Worm (Caenorhabditis elegans): ENCODE data around the gene F38C2.7.

Gene F38C2.7

DNA sequence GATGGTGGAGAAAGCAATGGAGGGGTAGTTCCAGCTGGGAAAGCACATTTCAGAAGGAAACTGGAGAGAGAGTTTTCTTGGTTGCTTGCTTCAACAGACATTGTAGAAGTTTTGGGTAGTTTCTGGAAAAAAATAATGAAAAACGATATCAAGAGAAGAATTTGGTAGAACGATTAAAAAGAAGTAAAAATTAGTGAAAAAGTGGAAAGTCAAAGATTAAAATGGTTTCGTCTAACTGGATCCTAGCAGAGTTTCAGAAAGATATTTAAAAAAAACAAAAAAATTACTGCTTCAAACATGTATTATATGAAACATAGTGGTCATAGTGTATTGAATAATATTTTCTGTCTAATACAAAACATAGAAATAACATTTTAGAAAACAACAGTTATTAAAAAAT, at the start of gene F38C2.7:
Gene F38C2.7, minus strand, starts transcription at position 101 of the 400 bp plus-strand sequence.
- TF ChIP-seq mxl-2 (GFP tag; conservative IDR thresholded peaks at IDR 0.05) (no peak), hlh-30 (tag; optimal IDR thresholded peaks at IDR 0.05; ENCODE audit: insufficient read depth) (no peak), ceh-62 (tag; optimal IDR thresholded peaks at IDR 0.05) (no peak), sdz-12 (GFP tag; optimal IDR thresholded peaks at IDR 0.05) (no peak), F10B5.3 (tag; optimal IDR thresholded peaks at IDR 0.05) (no peak), lin-15B (tag; optimal IDR thresholded peaks at IDR 0.05) (no peak), hmg-1.1 (GFP tag; IDR thresholded peaks at IDR 0.05) (no peak), lir-3 (tag; optimal IDR thresholded peaks at IDR 0.05) (no peak), unc-39 (tag; optimal IDR thresholded peaks at IDR 0.05) (no peak), nhr-28 (tag; optimal IDR thresholded peaks at IDR 0.05) (no peak), fkh-10 (GFP tag; optimal IDR thresholded peaks at IDR 0.05) (no peak), skn-1 (tag; optimal IDR thresholded peaks at IDR 0.05) (no peak), unc-130 (GFP tag; optimal IDR thresholded peaks at IDR 0.05) (no peak), nhr-76 (tag; optimal IDR thresholded peaks at IDR 0.05) (no peak), nhr-41 (GFP tag; IDR thresholded peaks at IDR 0.05) (no peak), ceh-44 (GFP tag; IDR thresholded peaks at IDR 0.05) (no peak), hif-1 (tag; optimal IDR thresholded peaks at IDR 0.05) (no peak), spr-1 (tag; optimal IDR thresholded peaks at IDR 0.05) (no peak), mep-1 (tag; optimal IDR thresholded peaks at IDR 0.05) (no peak)

- TF ChIP-seq attf-4 (tag; optimal IDR thresholded peaks at IDR 0.05): no peak
- no peak for TF ChIP-seq Y5F2A.4 (GFP tag; optimal IDR thresholded peaks at IDR 0.05)
- TF ChIP-seq ceh-28 (tag; optimal IDR thresholded peaks at IDR 0.05): no peak
- no peak for TF ChIP-seq madf-5 (GFP tag; IDR thresholded peaks at IDR 0.05)
- no peak for TF ChIP-seq nhr-10 (tag; optimal IDR thresholded peaks at IDR 0.05)
- TF ChIP-seq unc-130 (GFP tag; optimal IDR thresholded peaks at IDR 0.05): no peak
- no peak for TF ChIP-seq madf-9 (GFP tag; conservative IDR thresholded peaks at IDR 0.05)
- no peak for TF ChIP-seq tra-1 (GFP tag; IDR thresholded peaks at IDR 0.05)
- no peak for TF ChIP-seq fos-1 (tag; optimal IDR thresholded peaks at IDR 0.05)
- TF ChIP-seq lim-7 (GFP tag; IDR thresholded peaks at IDR 0.05): no peak
- no peak for TF ChIP-seq daf-12 (tag; optimal IDR thresholded peaks at IDR 0.05)
- TF ChIP-seq lin-38 (GFP tag; IDR thresholded peaks at IDR 0.05): no peak
- TF ChIP-seq nhr-237 (tag; optimal IDR thresholded peaks at IDR 0.05): no peak
- TF ChIP-seq php-3 (GFP tag; IDR thresholded peaks at IDR 0.05): no peak
- no peak for TF ChIP-seq sdz-12 (GFP tag; optimal IDR thresholded peaks at IDR 0.05)
Observed at ce11 chrIV:16324589-16324988, 47.4 kb upstream of the F38C2.7 start, which contains the start of gene srz-105. Gene srz-105, plus strand, starts transcription at chrIV:16324889.

- TF ChIP-seq hif-1 (tag; optimal IDR thresholded peaks at IDR 0.05) (no peak), Y48G9A.11 (GFP tag; IDR thresholded peaks at IDR 0.05) (no peak), zfp-2 (tag; optimal IDR thresholded peaks at IDR 0.05) (no peak), jun-1 (tag; optimal IDR thresholded peaks at IDR 0.05) (no peak), Y5F2A.4 (GFP tag; optimal IDR thresholded peaks at IDR 0.05) (no peak), pqm-1 (tag; optimal IDR thresholded peaks at IDR 0.05) (no peak), D1046.2 (GFP tag; IDR thresholded peaks at IDR 0.05) (no peak), ceh-62 (tag; optimal IDR thresholded peaks at IDR 0.05) (no peak), lin-29 (GFP tag; IDR thresholded peaks at IDR 0.05) (no peak), daf-16 (GFP tag; optimal IDR thresholded peaks at IDR 0.05) (no peak), daf-16 (tag; optimal IDR thresholded peaks at IDR 0.05) (no peak), mxl-3 (GFP tag; optimal IDR thresholded peaks at IDR 0.05) (no peak), vab-7 (GFP tag; IDR thresholded peaks at IDR 0.05) (no peak), duxl-1 (tag; optimal IDR thresholded peaks at IDR 0.05; ENCODE audit: poor library complexity) (no peak)
Observed at ce11 chrIV:16323373-16323772, 46.2 kb upstream of the F38C2.7 start, which contains the start of gene srz-104. Gene srz-104, plus strand, starts transcription at chrIV:16323673.
